Fruit fly (Drosophila melanogaster) whole organism, embryonic: ENCODE data around the gene Snx27.

ENCODE experiments used
- Abd-B ChIP-seq: fragments of 200-800 bp; sonication (Bioruptor generic); optimal IDR thresholded peaks from 2 replicates; lab custom pipeline; 2018; ENCODE audit warnings: missing biosample characterization, mild to moderate bottlenecking, missing genetic modification characterization, moderate library complexity
- CG10654 ChIP-seq: fragments of 200-800 bp; sonication (Bioruptor generic); optimal IDR thresholded peaks from 2 replicates; lab custom pipeline; 2016; ENCODE audit warnings: missing biosample characterization, missing genetic modification characterization
- CG11085 ChIP-seq: fragments of 200-800 bp; sonication (Bioruptor generic); IDR thresholded peaks from 2 replicates; pipeline ENCODE4 v1.3.6; 2022; ENCODE audit warnings: missing biosample characterization, missing genetic modification characterization
- CG12071 ChIP-seq: fragments of 200-800 bp; sonication (Bioruptor generic); optimal IDR thresholded peaks from 3 replicates; lab custom pipeline; 2018; ENCODE audit warnings: missing biosample characterization, mild to moderate bottlenecking, missing genetic modification characterization
- CG12219 ChIP-seq: fragments of 200-800 bp; sonication (Bioruptor generic); optimal IDR thresholded peaks from 3 replicates; lab custom pipeline; 2018; ENCODE audit warnings: missing biosample characterization, mild to moderate bottlenecking, missing genetic modification characterization
- CG14014 ChIP-seq: fragments of 200-800 bp; sonication (Bioruptor generic); IDR thresholded peaks from 2 replicates; pipeline ENCODE4 v1.3.6; 2022; ENCODE audit warnings: missing biosample characterization, missing genetic modification characterization
- CG14860 ChIP-seq: fragments of 200-800 bp; sonication (Bioruptor generic); IDR thresholded peaks from 3 replicates; pipeline ENCODE4 v1.3.6; 2022; ENCODE audit warnings: missing biosample characterization, missing genetic modification characterization; ENCODE audit not compliant: partially characterized antibody
- CG15479 ChIP-seq: fragments of 200-800 bp; sonication (Bioruptor generic); optimal IDR thresholded peaks from 3 replicates; lab custom pipeline; 2019; ENCODE audit warnings: missing biosample characterization, mild to moderate bottlenecking, missing genetic modification characterization, moderate library complexity
- CG15601 ChIP-seq: fragments of 200-800 bp; sonication (Bioruptor generic); optimal IDR thresholded peaks from 3 replicates; lab custom pipeline; 2019; ENCODE audit warnings: missing biosample characterization, mild to moderate bottlenecking, missing genetic modification characterization, moderate library complexity
- CG1602 ChIP-seq: fragments of 200-800 bp; sonication (Bioruptor generic); optimal IDR thresholded peaks from 3 replicates; lab custom pipeline; 2016; ENCODE audit warnings: missing biosample characterization, missing genetic modification characterization
- CG3065 ChIP-seq: fragments of 200-800 bp; sonication (Bioruptor generic); optimal IDR thresholded peaks from 2 replicates; lab custom pipeline; 2016; ENCODE audit warnings: missing biosample characterization, missing genetic modification characterization
- CG31441 ChIP-seq: fragments of 200-800 bp; sonication (Bioruptor generic); IDR thresholded peaks from 2 replicates; pipeline ENCODE4 v1.3.6; 2022; ENCODE audit warnings: missing biosample characterization, missing genetic modification characterization
- CG33213 ChIP-seq: fragments of 200-800 bp; sonication (Bioruptor generic); optimal IDR thresholded peaks from 3 replicates; lab custom pipeline; 2016; ENCODE audit warnings: missing biosample characterization, missing genetic modification characterization
- CG34224 ChIP-seq: fragments of 200-800 bp; sonication (Bioruptor generic); IDR thresholded peaks from 3 replicates; pipeline ENCODE4 v1.3.6; 2022; ENCODE audit warnings: missing biosample characterization, missing genetic modification characterization; ENCODE audit not compliant: partially characterized antibody
- CG3726 ChIP-seq: fragments of 200-800 bp; sonication (Bioruptor generic); IDR thresholded peaks from 3 replicates; pipeline ENCODE4, ENCODE4 v1.3.6; 2022; ENCODE audit warnings: missing biosample characterization, missing genetic modification characterization
- CG4820 ChIP-seq: fragments of 200-800 bp; sonication (Bioruptor generic); optimal IDR thresholded peaks from 3 replicates; lab custom pipeline; 2016; ENCODE audit warnings: missing biosample characterization, missing genetic modification characterization
- CG6854 ChIP-seq: fragments of 200-800 bp; sonication (Bioruptor generic); optimal IDR thresholded peaks from 3 replicates; lab custom pipeline; 2017; ENCODE audit warnings: missing biosample characterization, mild to moderate bottlenecking, missing genetic modification characterization
- CG7786 ChIP-seq: fragments of 200-800 bp; sonication (Bioruptor generic); optimal IDR thresholded peaks from 2 replicates; lab custom pipeline; 2016; ENCODE audit warnings: missing biosample characterization, missing genetic modification characterization
- CG9437 ChIP-seq: fragments of 200-800 bp; sonication (Bioruptor generic); optimal IDR thresholded peaks from 2 replicates; lab custom pipeline; 2018; ENCODE audit warnings: missing biosample characterization, mild to moderate bottlenecking, missing genetic modification characterization
- CG9727 ChIP-seq: fragments of 200-800 bp; sonication (Bioruptor generic); optimal IDR thresholded peaks from 3 replicates; lab custom pipeline; 2017; ENCODE audit warnings: missing biosample characterization, mild to moderate bottlenecking, missing genetic modification characterization
- Dip2 ChIP-seq: fragments of 200-800 bp; sonication (Bioruptor generic); IDR thresholded peaks from 2 replicates; pipeline ENCODE4 v1.3.6; 2022; ENCODE audit warnings: missing biosample characterization, missing genetic modification characterization
- Dip3 ChIP-seq: fragments of 200-800 bp; sonication (Bioruptor generic); optimal IDR thresholded peaks from 3 replicates; lab custom pipeline; 2016; ENCODE audit warnings: missing biosample characterization, missing genetic modification characterization
- H15 ChIP-seq: fragments of 200-800 bp; sonication (Bioruptor generic); IDR thresholded peaks from 3 replicates; pipeline ENCODE4 v1.3.6; 2022; ENCODE audit warnings: missing biosample characterization, missing genetic modification characterization
- HHEX ChIP-seq: fragments of 200-800 bp; sonication (Bioruptor generic); optimal IDR thresholded peaks from 3 replicates; lab custom pipeline; 2017; ENCODE audit warnings: missing biosample characterization, mild to moderate bottlenecking, missing genetic modification characterization, missing genetic modification reagents
- MESR4 ChIP-seq: fragments of 200-800 bp; sonication (Bioruptor generic); optimal IDR thresholded peaks from 2 replicates; lab custom pipeline; 2018; ENCODE audit warnings: missing biosample characterization, mild to moderate bottlenecking, missing genetic modification characterization, moderate library complexity
- Neu2 ChIP-seq: fragments of 200-800 bp; sonication (Bioruptor generic); optimal IDR thresholded peaks from 3 replicates; lab custom pipeline; 2016; ENCODE audit warnings: missing biosample characterization, missing genetic modification characterization, borderline replicate concordance
- Oli ChIP-seq: fragments of 200-800 bp; sonication (Bioruptor generic); optimal IDR thresholded peaks from 2 replicates; lab custom pipeline; 2018; ENCODE audit warnings: missing biosample characterization, mild to moderate bottlenecking, missing genetic modification characterization, moderate library complexity
- Xrp1 ChIP-seq: fragments of 200-800 bp; sonication (Bioruptor generic); IDR thresholded peaks from 2 replicates; pipeline ENCODE4 v1.3.6; 2022; ENCODE audit warnings: missing biosample characterization, missing genetic modification characterization
- ac ChIP-seq: fragments of 200-800 bp; sonication (Bioruptor generic); optimal IDR thresholded peaks from 3 replicates; lab custom pipeline; 2017; ENCODE audit warnings: missing biosample characterization, mild to moderate bottlenecking, missing genetic modification characterization
- ap ChIP-seq: fragments of 200-800 bp; sonication (Bioruptor generic); IDR thresholded peaks from 2 replicates; pipeline ENCODE4 v1.3.6; 2022; ENCODE audit warnings: missing biosample characterization, missing genetic modification characterization
- bsh ChIP-seq, 2 experiments: fragments of 200-800 bp; sonication (Bioruptor generic); optimal IDR thresholded peaks; 2 replicates each; lab custom pipeline; 2017 to 2018; ENCODE audit warnings: mild to moderate bottlenecking in 2 of 2, missing biosample characterization in 2 of 2, missing genetic modification characterization in 2 of 2, moderate library complexity in 1 of 2
- crol ChIP-seq: fragments of 200-800 bp; sonication (Bioruptor generic); IDR thresholded peaks from 2 replicates; pipeline ENCODE4 v1.3.6; 2022; ENCODE audit warnings: missing biosample characterization, missing genetic modification characterization
- dati ChIP-seq: fragments of 200-800 bp; sonication (Bioruptor generic); IDR thresholded peaks from 2 replicates; pipeline ENCODE4 v1.3.6; 2022; ENCODE audit warnings: missing biosample characterization, missing genetic modification characterization
- dpn ChIP-seq, 2 experiments: fragments of 200-800 bp; sonication (Bioruptor generic); optimal IDR thresholded peaks; 3 replicates each; lab custom pipeline; 2016; ENCODE audit warnings: missing biosample characterization in 2 of 2, missing genetic modification characterization in 2 of 2
- eyg ChIP-seq: fragments of 200-800 bp; sonication (Bioruptor generic); optimal IDR thresholded peaks from 3 replicates; lab custom pipeline; 2016; ENCODE audit warnings: missing biosample characterization, missing genetic modification characterization
- grau ChIP-seq: fragments of 200-800 bp; optimal IDR thresholded peaks from 3 replicates; lab custom pipeline; 2019; ENCODE audit warnings: missing biosample characterization, mild to moderate bottlenecking, missing genetic modification characterization, moderate library complexity
- gro ChIP-seq: fragments of 200-800 bp; sonication (Bioruptor generic); optimal IDR thresholded peaks from 2 replicates; lab custom pipeline; 2016; ENCODE audit warnings: missing biosample characterization, missing genetic modification characterization
- gsb ChIP-seq: fragments of 200-800 bp; sonication (Bioruptor generic); IDR thresholded peaks from 2 replicates; pipeline ENCODE4 v1.3.6; 2022; ENCODE audit warnings: missing biosample characterization, missing genetic modification characterization
- gsb-n ChIP-seq: fragments of 200-800 bp; sonication (Bioruptor generic); optimal IDR thresholded peaks from 3 replicates; lab custom pipeline; 2018; ENCODE audit warnings: missing biosample characterization, mild to moderate bottlenecking, missing genetic modification characterization
- klu ChIP-seq: fragments of 200-800 bp; sonication (Bioruptor generic); IDR thresholded peaks from 2 replicates; pipeline ENCODE4 v1.3.6; 2022; ENCODE audit warnings: missing biosample characterization, missing genetic modification characterization
- lilli ChIP-seq: fragments of 200-800 bp; sonication (Bioruptor generic); optimal IDR thresholded peaks from 3 replicates; lab custom pipeline; 2016; ENCODE audit warnings: missing biosample characterization, missing genetic modification characterization
- pan ChIP-seq, 4 experiments: fragments of >200 bp in 3 of 4; fragments of 200-800 bp in 1 of 4; sonication (Bioruptor generic) in 1 of 4; optimal IDR thresholded peaks in 3 of 4; IDR thresholded peaks in 1 of 4; 2 replicates each; pipeline versions ENCODE4 v1.3.6 to Lab custom; 2017 to 2022; ENCODE audit warnings: missing biosample characterization in 2 of 4, missing genetic modification characterization in 2 of 4, mixed read lengths in 1 of 4
- prd ChIP-seq, 3 experiments: fragments of >200 bp in 2 of 3; fragments of 200-800 bp in 1 of 3; sonication (Bioruptor generic) in 1 of 3; optimal IDR thresholded peaks in 2 of 3; IDR thresholded peaks in 1 of 3; 2 replicates in 2 of 3; 3 replicates in 1 of 3; pipeline versions ENCODE4 v1.3.6 to Lab custom; 2017 to 2022; ENCODE audit warnings: missing biosample characterization in 1 of 3, missing genetic modification characterization in 1 of 3
- pzg ChIP-seq: fragments of 200-800 bp; sonication (Bioruptor generic); optimal IDR thresholded peaks from 3 replicates; lab custom pipeline; 2018; ENCODE audit warnings: missing biosample characterization, mild to moderate bottlenecking, missing genetic modification characterization, moderate library complexity
- rib ChIP-seq: fragments of 200-800 bp; sonication (Bioruptor generic); IDR thresholded peaks from 2 replicates; pipeline ENCODE4 v1.3.6; 2022; ENCODE audit warnings: missing biosample characterization, missing genetic modification characterization
- sens ChIP-seq: fragments of 200-800 bp; sonication (Bioruptor generic); peaks from one replicate; lab custom pipeline; 2016; ENCODE audit warnings: missing biosample characterization, missing genetic modification characterization
- tin ChIP-seq: fragments of 200-800 bp; sonication (Bioruptor generic); optimal IDR thresholded peaks from 3 replicates; lab custom pipeline; 2016; ENCODE audit warnings: missing biosample characterization, missing genetic modification characterization
- wor ChIP-seq: fragments of 200-800 bp; sonication (Bioruptor generic); IDR thresholded peaks from 2 replicates; pipeline ENCODE4 v1.3.6; 2022; ENCODE audit warnings: missing biosample characterization, missing genetic modification characterization

The Snx27 gene

DNA sequence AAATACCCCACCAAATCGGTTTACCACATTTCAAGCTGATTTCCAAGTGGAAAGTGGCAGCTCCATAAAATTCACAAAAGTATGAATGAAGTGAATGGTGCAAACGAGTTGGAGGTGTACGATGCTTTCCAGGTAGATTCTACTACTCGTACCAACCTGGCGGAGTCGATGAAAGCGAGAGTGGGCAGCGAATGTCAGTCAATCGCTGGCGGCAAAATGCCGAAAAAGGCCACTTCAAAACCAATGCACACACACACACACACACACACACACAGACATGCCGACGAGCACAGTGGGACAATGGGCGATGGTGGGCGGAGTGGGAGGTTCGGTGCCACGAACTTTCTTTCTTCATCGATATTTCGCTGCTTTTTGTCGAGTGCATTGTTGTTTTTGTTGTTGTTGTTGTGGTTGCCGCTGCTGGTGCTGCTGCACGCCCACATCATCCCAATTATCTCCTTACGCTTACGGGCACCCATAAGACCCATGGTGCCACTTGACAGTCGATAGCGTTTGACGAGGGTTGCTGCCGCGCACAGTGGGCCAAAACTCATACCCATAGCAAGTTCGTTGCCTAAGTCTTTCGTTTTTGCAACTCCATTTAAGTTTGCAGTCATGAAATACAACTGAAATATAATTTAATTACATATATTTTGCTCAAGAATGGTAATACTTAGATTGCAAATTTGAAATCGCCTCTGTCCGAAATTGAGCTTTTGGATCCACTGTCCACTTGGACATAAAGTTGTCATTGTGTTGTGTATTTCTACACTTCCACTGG lies 45.6 kb upstream of the Snx27 start (continued):
- peak; percentile 8 for TF ChIP-seq HHEX (GFP tag; lab: Kevin White, UChicago)
- no peak for TF ChIP-seq ac
- TF ChIP-seq MESR4, result no peak
- TF ChIP-seq Abd-B, result peak; percentile 20
- peak; percentile 22 for TF ChIP-seq CG12071 (GFP tag; lab: Kevin White, UChicago)
- peak; percentile 36 for TF ChIP-seq CG12219
- TF ChIP-seq CG9437, result no peak
- no peak for TF ChIP-seq Neu2 (GFP tag; lab: Kevin White, UChicago)
- TF ChIP-seq CG33213 (GFP tag; lab: Kevin White, UChicago), result no peak
- peak; percentile 55; the same call in 1 of the 2 replicates for TF ChIP-seq Xrp1 (GFP tag; lab: Robert Waterston, UW)
- TF ChIP-seq wor (GFP tag; lab: Robert Waterston, UW), result peak; percentile 58
- no peak for TF ChIP-seq gro (GFP tag; lab: Kevin White, UChicago)
- TF ChIP-seq CG7786 (GFP tag; lab: Kevin White, UChicago), result no peak
- peak; percentile 1 for TF ChIP-seq CG15601 (tag; lab: Kevin White, UChicago)
- no peak for TF ChIP-seq CG14860
- TF ChIP-seq pan (optimal IDR thresholded peaks at IDR 0.05; lab: Kevin White, UChicago), result no peak
- TF ChIP-seq pan (GFP tag; optimal IDR thresholded peaks at IDR 0.05 in 1 of 2, IDR thresholded peaks at IDR 0.05 in 1 of 2), result peak in 1 of 2 experiments; percentile 37
- no peak for TF ChIP-seq pzg (GFP tag; lab: Kevin White, UChicago)
- peak; percentile 38 for TF ChIP-seq grau (tag; lab: Kevin White, UChicago)
- no peak; the same call in 1 of the 2 replicates for TF ChIP-seq ap (GFP tag; lab: Robert Waterston, UW)
- TF ChIP-seq sens, result peak; percentile 91
- TF ChIP-seq Dip3, result no peak
- TF ChIP-seq dpn (GFP tag; optimal IDR thresholded peaks at IDR 0.05; lab: Kevin White, UChicago), result peak in 1 of 2 experiments; percentile 24
- TF ChIP-seq CG34224 (GFP tag; lab: Robert Waterston, UW), result no peak
- peak; percentile 70 for TF ChIP-seq CG31441 (GFP tag; lab: Robert Waterston, UW)
- no peak for TF ChIP-seq rib (GFP tag; lab: Robert Waterston, UW)
- TF ChIP-seq CG11085, result no peak
- no peak for TF ChIP-seq CG3726 (GFP tag; lab: Robert Waterston, UW)
- TF ChIP-seq klu (GFP tag; lab: Robert Waterston, UW), result no peak
- no peak for TF ChIP-seq Dip2 (GFP tag; lab: Robert Waterston, UW)
- TF ChIP-seq Oli (tag; lab: Kevin White, UChicago), result peak; percentile 70
- peak; percentile 35 for TF ChIP-seq tin (GFP tag; lab: Kevin White, UChicago)
- no peak for TF ChIP-seq crol (GFP tag; lab: Robert Waterston, UW)
- TF ChIP-seq H15 (GFP tag; lab: Robert Waterston, UW), result 0 out of 3 replicates have a peak, but pooled peaks have one; percentile 56
- peak; percentile 9 for TF ChIP-seq CG9727 (GFP tag; lab: Kevin White, UChicago)
- no peak for TF ChIP-seq CG3065 (GFP tag; lab: Kevin White, UChicago)
- TF ChIP-seq CG15479, result no peak
- peak; percentile 10 for TF ChIP-seq lilli (GFP tag; lab: Kevin White, UChicago)
- TF ChIP-seq bsh (GFP tag; optimal IDR thresholded peaks at IDR 0.05; lab: Kevin White, UChicago), result peak in 1 of 2 experiments; percentile 58
- TF ChIP-seq gsb-n (tag; lab: Kevin White, UChicago), result peak; percentile 34
- no peak for TF ChIP-seq eyg (GFP tag; lab: Kevin White, UChicago)
- TF ChIP-seq CG1602 (GFP tag; lab: Kevin White, UChicago), result no peak
- no peak for TF ChIP-seq CG6854 (GFP tag; lab: Kevin White, UChicago)
- TF ChIP-seq CG14014 (GFP tag; lab: Robert Waterston, UW), result 0 out of 2 replicates have a peak, but pooled peaks have one; percentile 23
- TF ChIP-seq gsb (GFP tag; lab: Robert Waterston, UW), result no peak
- TF ChIP-seq CG10654 (GFP tag; lab: Kevin White, UChicago), result no peak
- TF ChIP-seq prd (optimal IDR thresholded peaks at IDR 0.05; lab: Kevin White, UChicago), result no peak
- peak; percentile 55; the same call in 2 of the 3 replicates for TF ChIP-seq prd (GFP tag; IDR thresholded peaks at IDR 0.05; lab: Robert Waterston, UW)
- TF ChIP-seq dati (GFP tag; lab: Robert Waterston, UW), result no peak
- TF ChIP-seq CG4820 (GFP tag; lab: Kevin White, UChicago), result peak; percentile 42
